Worm (Caenorhabditis elegans): ENCODE measurements around the gene C40C9.4.

Gene C40C9.4

ce11 chrX:13653573-13653972 is 2.7 kb downstream of the C40C9.4 start (continued):
- no peak for TF ChIP-seq ets-4 (tag; optimal IDR thresholded peaks at IDR 0.05)
- no peak for TF ChIP-seq tbx-7 (tag; optimal IDR thresholded peaks at IDR 0.05)
- TF ChIP-seq ceh-48 (tag; optimal IDR thresholded peaks at IDR 0.05), result no peak
- TF ChIP-seq ahr-1 (tag; optimal IDR thresholded peaks at IDR 0.05), result no peak
- TF ChIP-seq gmeb-2 (tag; optimal IDR thresholded peaks at IDR 0.05), result no peak
- peak; percentile 25 for TF ChIP-seq lin-11 (tag; optimal IDR thresholded peaks at IDR 0.05)
- TF ChIP-seq unc-42 (tag; optimal IDR thresholded peaks at IDR 0.05), result no peak
- TF ChIP-seq Y22D7AL.16 (tag; optimal IDR thresholded peaks at IDR 0.05), result no peak
- TF ChIP-seq syd-9 (tag; optimal IDR thresholded peaks at IDR 0.05), result no peak
- no peak for TF ChIP-seq pax-1 (tag; optimal IDR thresholded peaks at IDR 0.05)
- no peak for TF ChIP-seq F13H6.1 (tag; optimal IDR thresholded peaks at IDR 0.05)
- TF ChIP-seq ceh-24 (tag; optimal IDR thresholded peaks at IDR 0.05), result no peak
- TF ChIP-seq nfya-1 (tag; optimal IDR thresholded peaks at IDR 0.05), result no peak
- TF ChIP-seq ceh-18 (tag; optimal IDR thresholded peaks at IDR 0.05), result no peak
- TF ChIP-seq npax-4 (tag; optimal IDR thresholded peaks at IDR 0.05), result no peak
- TF ChIP-seq ama-1 (optimal IDR thresholded peaks at IDR 0.05), result no peak

ce11 chrX:13654276-13654675 is 3.4 kb downstream of the C40C9.4 start:
- TF ChIP-seq ttx-3 (tag; optimal IDR thresholded peaks at IDR 0.05), result no peak

ce11 chrX:13655769-13656168 is 4.9 kb downstream of the C40C9.4 start:
- TF ChIP-seq elt-4 (tag; optimal IDR thresholded peaks at IDR 0.05), result no peak
- no peak for TF ChIP-seq hlh-8 (tag; optimal IDR thresholded peaks at IDR 0.05)
- no peak for TF ChIP-seq gmeb-2 (tag; optimal IDR thresholded peaks at IDR 0.05)
- no peak for TF ChIP-seq ceh-30 (tag; optimal IDR thresholded peaks at IDR 0.05)
- no peak for TF ChIP-seq tbx-7 (tag; optimal IDR thresholded peaks at IDR 0.05)
- TF ChIP-seq dmd-4 (tag; optimal IDR thresholded peaks at IDR 0.05; ENCODE audit: borderline replicate concordance), result no peak
- no peak for TF ChIP-seq ceh-18 (tag; optimal IDR thresholded peaks at IDR 0.05)
- no peak for TF ChIP-seq hlh-30 (tag; optimal IDR thresholded peaks at IDR 0.05; ENCODE audit: insufficient read depth)
- TF ChIP-seq unc-86 (tag; optimal IDR thresholded peaks at IDR 0.05), result no peak

ce11 chrX:13660206-13660605 is 9.3 kb downstream of the C40C9.4 start, which contains the start of gene C04A11.1:
Gene C04A11.1 (plus strand): TSS chrX:13660506.
- no peak for TF ChIP-seq ceh-48 (tag; optimal IDR thresholded peaks at IDR 0.05)

- no peak for TF ChIP-seq ceh-19 (GFP tag; optimal IDR thresholded peaks at IDR 0.05)
- no peak for TF ChIP-seq elt-2 (tag; optimal IDR thresholded peaks at IDR 0.05)
- no peak for TF ChIP-seq ceh-6 (GFP tag; optimal IDR thresholded peaks at IDR 0.05)
- no peak for TF ChIP-seq eyg-1 (tag; optimal IDR thresholded peaks at IDR 0.05)
- TF ChIP-seq gmeb-2 (tag; optimal IDR thresholded peaks at IDR 0.05), result no peak
- no peak for TF ChIP-seq ttx-3 (tag; optimal IDR thresholded peaks at IDR 0.05)
- no peak for TF ChIP-seq dve-1 (tag; optimal IDR thresholded peaks at IDR 0.05)
- no peak for TF ChIP-seq hlh-30 (tag; optimal IDR thresholded peaks at IDR 0.05; ENCODE audit: insufficient read depth)
- TF ChIP-seq hlh-13 (GFP tag; optimal IDR thresholded peaks at IDR 0.05), result no peak
- TF ChIP-seq K02D7.2 (tag; optimal IDR thresholded peaks at IDR 0.05), result no peak
- no peak for TF ChIP-seq K09A11.1 (tag; optimal IDR thresholded peaks at IDR 0.05; ENCODE audit: insufficient read depth)
- no peak for TF ChIP-seq pqm-1 (tag; optimal IDR thresholded peaks at IDR 0.05)
Measured at ce11 chrX:13663641-13664633, 13.0 kb downstream of the C40C9.4 start, which contains the start of gene C04A11.5. Gene C04A11.5 (plus strand): TSS chrX:13664583.

Data from whole organism, late embryonic.